Worm (Caenorhabditis elegans) whole organism, L4 larva: ENCODE data around the gene nspa-2.

Source experiments
- F26F4.8 ChIP-seq: fragments of 200-800 bp; sonication (Bioruptor generic); conservative IDR thresholded peaks from 2 replicates; pipeline ENCODE4 v1.3.6; 2022; ENCODE audit warnings: missing genetic modification characterization, missing compliant biosample characterization
- F37D6.2 ChIP-seq: sonication (generic microtip); optimal IDR thresholded peaks from 2 replicates; lab custom pipeline; 2016; ENCODE audit warnings: mild to moderate bottlenecking, missing genetic modification characterization, missing compliant biosample characterization
- F44E2.7 ChIP-seq: fragments of 200-800 bp; sonication (Bioruptor generic); IDR thresholded peaks from 2 replicates; pipeline ENCODE4 v2.1.2; 2022; ENCODE audit warnings: missing genetic modification characterization, missing compliant biosample characterization
- Y5F2A.4 ChIP-seq: fragments of 200-800 bp; sonication (Bioruptor generic); optimal IDR thresholded peaks from 2 replicates; lab custom pipeline; 2018; ENCODE audit warnings: mild to moderate bottlenecking, missing genetic modification characterization, missing compliant biosample characterization
- aha-1 ChIP-seq: fragments of 150-350 bp; peaks from one replicate; lab custom pipeline; 2014; ENCODE audit warnings: missing biosample characterization, missing genetic modification characterization
- arid-1 ChIP-seq: fragments of 200-800 bp; sonication (Bioruptor generic); conservative IDR thresholded peaks from 2 replicates; pipeline ENCODE4 v1.3.6; 2022; ENCODE audit warnings: missing genetic modification reagents, missing genetic modification characterization, missing compliant biosample characterization
- attf-4 ChIP-seq: sonication (generic microtip); optimal IDR thresholded peaks from 3 replicates; lab custom pipeline; 2017; ENCODE audit warnings: missing biosample characterization, missing genetic modification characterization
- ceh-44 ChIP-seq: fragments of 200-800 bp; sonication (Bioruptor generic); IDR thresholded peaks from 2 replicates; pipeline ENCODE4 v1.3.6; 2022; ENCODE audit warnings: missing genetic modification reagents, missing genetic modification characterization, missing compliant biosample characterization
- ceh-82 ChIP-seq: sonication (generic microtip); optimal IDR thresholded peaks from 2 replicates; lab custom pipeline; 2017; ENCODE audit warnings: missing biosample characterization, missing genetic modification characterization
- cey-2 ChIP-seq: sonication (generic microtip); optimal IDR thresholded peaks from 3 replicates; lab custom pipeline; 2017; ENCODE audit warnings: missing genetic modification characterization, mild to moderate bottlenecking, missing compliant biosample characterization, antibody characterized with exemption, borderline replicate concordance; ENCODE audit not compliant: insufficient read depth
- daf-19 ChIP-seq: fragments of 200-800 bp; sonication (Bioruptor generic); conservative IDR thresholded peaks from 2 replicates; pipeline ENCODE4 v1.3.6; 2022; ENCODE audit warnings: missing genetic modification characterization, missing compliant biosample characterization
- daf-8 ChIP-seq: fragments of 200-800 bp; sonication (Bioruptor generic); IDR thresholded peaks from 2 replicates; pipeline ENCODE4 v1.3.6; 2022; ENCODE audit warnings: missing genetic modification characterization, missing compliant biosample characterization
- dmd-9 ChIP-seq: fragments of 200-800 bp; sonication (Bioruptor generic); IDR thresholded peaks from 2 replicates; pipeline ENCODE4 v1.3.6; 2022; ENCODE audit warnings: missing genetic modification reagents, missing genetic modification characterization, missing compliant biosample characterization
- dpl-1 ChIP-seq: fragments of 150-350 bp; optimal IDR thresholded peaks from 2 replicates; lab custom pipeline; 2014; ENCODE audit warnings: missing biosample characterization, missing genetic modification reagents, missing genetic modification characterization
- dve-1 ChIP-seq: sonication (generic microtip); optimal IDR thresholded peaks from 2 replicates; lab custom pipeline; 2017; ENCODE audit warnings: antibody characterized with exemption, mild to moderate bottlenecking, missing genetic modification characterization, missing compliant biosample characterization; ENCODE audit not compliant: insufficient read depth
- egl-27 ChIP-seq: sonication (generic microtip); optimal IDR thresholded peaks from 3 replicates; lab custom pipeline; 2017; ENCODE audit warnings: missing biosample characterization, missing genetic modification reagents, missing genetic modification characterization
- fkh-10 ChIP-seq: fragments of 150-350 bp; optimal IDR thresholded peaks from 2 replicates; lab custom pipeline; 2014; ENCODE audit warnings: missing biosample characterization, missing genetic modification reagents, missing genetic modification characterization
- gei-8 ChIP-seq: fragments of 200-800 bp; sonication (Bioruptor generic); optimal IDR thresholded peaks from 2 replicates; lab custom pipeline; 2018; ENCODE audit warnings: mild to moderate bottlenecking, missing genetic modification characterization, missing compliant biosample characterization
- hmg-1.1 ChIP-seq: fragments of 200-800 bp; sonication (Bioruptor generic); IDR thresholded peaks from 2 replicates; pipeline ENCODE4 v1.3.6; 2022; ENCODE audit warnings: missing genetic modification reagents, missing genetic modification characterization, missing compliant biosample characterization
- jun-1 ChIP-seq: fragments of 150-350 bp; optimal IDR thresholded peaks from 2 replicates; lab custom pipeline; 2014; ENCODE audit warnings: missing biosample characterization, missing genetic modification reagents, missing genetic modification characterization
- lim-7 ChIP-seq: fragments of 200-800 bp; sonication (Bioruptor generic); IDR thresholded peaks from 2 replicates; pipeline ENCODE4 v1.3.6; 2022; ENCODE audit warnings: missing genetic modification characterization, missing compliant biosample characterization
- lin-1 ChIP-seq: fragments of 200-800 bp; sonication (Bioruptor generic); IDR thresholded peaks from 2 replicates; pipeline ENCODE4 v1.3.6; 2022; ENCODE audit warnings: missing genetic modification reagents, missing genetic modification characterization, missing compliant biosample characterization
- lin-13 ChIP-seq: fragments of 150-350 bp; optimal IDR thresholded peaks from 2 replicates; lab custom pipeline; 2014; ENCODE audit warnings: missing biosample characterization, missing genetic modification reagents, missing genetic modification characterization
- lin-38 ChIP-seq: fragments of 200-800 bp; sonication (Bioruptor generic); IDR thresholded peaks from 2 replicates; pipeline ENCODE4 v1.3.6; 2022; ENCODE audit warnings: missing genetic modification reagents, missing genetic modification characterization, missing compliant biosample characterization
- lin-39 ChIP-seq: fragments of 150-350 bp; optimal IDR thresholded peaks from 2 replicates; lab custom pipeline; 2014; ENCODE audit warnings: missing biosample characterization, missing genetic modification reagents, missing genetic modification characterization
- mes-2 ChIP-seq: sonication (generic microtip); optimal IDR thresholded peaks from 2 replicates; lab custom pipeline; 2016; ENCODE audit warnings: missing genotype, mild to moderate bottlenecking, missing genetic modification characterization, missing compliant biosample characterization; ENCODE audit not compliant: poor library complexity, severe bottlenecking
- nhr-102 ChIP-seq: sonication (generic microtip); optimal IDR thresholded peaks from 2 replicates; lab custom pipeline; 2016; ENCODE audit warnings: mild to moderate bottlenecking, missing genetic modification characterization, moderate library complexity, missing compliant biosample characterization
- nhr-28 ChIP-seq: fragments of 150-350 bp; optimal IDR thresholded peaks from 2 replicates; lab custom pipeline; 2014; ENCODE audit warnings: missing biosample characterization, missing genetic modification characterization
- nhr-41 ChIP-seq: fragments of 200-800 bp; sonication (Bioruptor generic); IDR thresholded peaks from 2 replicates; pipeline ENCODE4 v1.3.6; 2022; ENCODE audit warnings: missing genetic modification reagents, missing genetic modification characterization, missing compliant biosample characterization
- nhr-6 ChIP-seq: fragments of 150-350 bp; optimal IDR thresholded peaks from 2 replicates; lab custom pipeline; 2014; ENCODE audit warnings: missing biosample characterization, missing genetic modification characterization
- nhr-77 ChIP-seq: fragments of 150-350 bp; optimal IDR thresholded peaks from 2 replicates; lab custom pipeline; 2014; ENCODE audit warnings: missing biosample characterization, missing genetic modification characterization
- php-3 ChIP-seq: fragments of 200-800 bp; sonication (Bioruptor generic); IDR thresholded peaks from 2 replicates; pipeline ENCODE4 v1.3.6; 2022; ENCODE audit warnings: missing genetic modification reagents, missing genetic modification characterization, missing compliant biosample characterization
- saeg-2 ChIP-seq: fragments of 200-800 bp; sonication (Bioruptor generic); IDR thresholded peaks from 2 replicates; pipeline ENCODE4 v1.3.6; 2022; ENCODE audit warnings: missing genetic modification reagents, missing genetic modification characterization, missing compliant biosample characterization
- sdz-12 ChIP-seq: fragments of 200-800 bp; sonication (Bioruptor generic); optimal IDR thresholded peaks from 2 replicates; lab custom pipeline; 2018; ENCODE audit warnings: mild to moderate bottlenecking, missing genetic modification characterization, missing compliant biosample characterization
- snpc-1.2 ChIP-seq: fragments of 200-800 bp; sonication (Bioruptor generic); IDR thresholded peaks from 2 replicates; pipeline ENCODE4 v1.3.6; 2022; ENCODE audit warnings: missing genetic modification reagents, missing genetic modification characterization, missing compliant biosample characterization
- unc-130 ChIP-seq: sonication (generic microtip); optimal IDR thresholded peaks from 2 replicates; lab custom pipeline; 2016; ENCODE audit warnings: missing genetic modification reagents, missing genetic modification characterization, missing compliant biosample characterization
- vab-7 ChIP-seq: fragments of 200-800 bp; sonication (Bioruptor generic); IDR thresholded peaks from 2 replicates; pipeline ENCODE4 v1.3.6; 2022; ENCODE audit warnings: missing genetic modification reagents, missing genetic modification characterization, missing compliant biosample characterization
- zip-2 ChIP-seq: fragments of 150-350 bp; optimal IDR thresholded peaks from 2 replicates; lab custom pipeline; 2014; ENCODE audit warnings: missing biosample characterization, missing genetic modification characterization

nspa-2 gene

ce11 chrV:14855626-14856025 lies 35.3 kb upstream of the nspa-2 start (continued):
- TF ChIP-seq lin-39 (tag; lab: Kevin White, UChicago) (no peak), ceh-82 (tag; lab: Kevin White, UChicago) (no peak), arid-1 (GFP tag; lab: Robert Waterston, UW) (peak; percentile 62; the same call in 1 of the 2 replicates), sdz-12 (GFP tag; lab: Kevin White, UChicago) (no peak), nhr-6 (tag; lab: Kevin White, UChicago) (no peak), saeg-2 (GFP tag; lab: Robert Waterston, UW) (no peak), nhr-28 (tag; lab: Kevin White, UChicago) (peak; percentile 8), dmd-9 (no peak), daf-19 (GFP tag; lab: Robert Waterston, UW) (peak; percentile 55; the same call in 1 of the 2 replicates), nhr-102 (no peak), mes-2 (tag; lab: Kevin White, UChicago) (no peak), F44E2.7 (GFP tag; lab: Robert Waterston, UW) (peak; percentile 70; the same call in 1 of the 2 replicates), lim-7 (peak; percentile 61), dve-1 (tag; lab: Kevin White, UChicago) (no peak), F37D6.2 (tag; lab: Kevin White, UChicago) (no peak), hmg-1.1 (peak; percentile 58; the same call in 1 of the 2 replicates), daf-8 (GFP tag; lab: Robert Waterston, UW) (no peak), lin-1 (GFP tag; lab: Robert Waterston, UW) (peak; percentile 48; the same call in 1 of the 2 replicates), F26F4.8 (GFP tag; lab: Robert Waterston, UW) (no peak; the same call in 1 of the 2 replicates)

ce11 chrV:14858503-14858902 lies 32.4 kb upstream of the nspa-2 start, which contains the start of gene npr-13:
npr-13 (minus strand) TSS chrV:14858603.
- TF ChIP-seq dve-1 (tag; lab: Kevin White, UChicago) (no peak), gei-8 (GFP tag; lab: Kevin White, UChicago) (no peak), aha-1 (no peak)

ce11 chrV:14859380-14859779 lies 31.5 kb upstream of the nspa-2 start:
- no peak for TF ChIP-seq nhr-41 (GFP tag; lab: Robert Waterston, UW)
- TF ChIP-seq fkh-10 (GFP tag; lab: Kevin White, UChicago), result peak; percentile 21

- no peak for TF ChIP-seq snpc-1.2 (GFP tag; lab: Robert Waterston, UW)
- no peak for TF ChIP-seq nhr-77 (tag; lab: Kevin White, UChicago)
- TF ChIP-seq lin-38, result no peak
- no peak for TF ChIP-seq zip-2 (tag; lab: Kevin White, UChicago)
- TF ChIP-seq nhr-102, result no peak
- TF ChIP-seq F37D6.2 (tag; lab: Kevin White, UChicago), result no peak
- TF ChIP-seq attf-4, result no peak
- no peak for TF ChIP-seq ceh-44 (GFP tag; lab: Robert Waterston, UW)
- TF ChIP-seq php-3 (GFP tag; lab: Robert Waterston, UW), result no peak
- TF ChIP-seq cey-2 (tag; lab: Kevin White, UChicago), result no peak
- no peak for TF ChIP-seq lin-13
- TF ChIP-seq Y5F2A.4, result no peak
- no peak for TF ChIP-seq dpl-1 (GFP tag; lab: Kevin White, UChicago)
- no peak for TF ChIP-seq jun-1 (tag; lab: Kevin White, UChicago)
- no peak for TF ChIP-seq egl-27 (tag; lab: Kevin White, UChicago)
- no peak for TF ChIP-seq vab-7 (GFP tag; lab: Robert Waterston, UW)
- TF ChIP-seq unc-130 (GFP tag; lab: Kevin White, UChicago), result no peak
- TF ChIP-seq, all 104 proteins: peak for 0
Observed at ce11 chrV:14868181-14868580, 22.7 kb upstream of the nspa-2 start, which contains the start of gene gcy-14. gcy-14 (minus strand) TSS chrV:14868281.
